Fruit fly (Drosophila melanogaster): ENCODE measurements around the gene CG5151.

- TF ChIP-seq gl (tag; optimal IDR thresholded peaks at IDR 0.05) (no peak), CG9948 (tag; optimal IDR thresholded peaks at IDR 0.05) (no peak), Pif1A (GFP tag; optimal IDR thresholded peaks at IDR 0.05) (no peak), CG13204 (GFP tag; optimal IDR thresholded peaks at IDR 0.05) (no peak), fd96Ca (GFP tag; IDR thresholded peaks at IDR 0.05) (no peak; the same call in 2 of the 3 replicates), Pif1B (GFP tag; optimal IDR thresholded peaks at IDR 0.05) (no peak), CG17806 (tag; optimal IDR thresholded peaks at IDR 0.05) (no peak), D1 (tag; optimal IDR thresholded peaks at IDR 0.05) (peak; percentile 38), CG15710 (tag; optimal IDR thresholded peaks at IDR 0.05) (no peak), EcR (GFP tag; optimal IDR thresholded peaks at IDR 0.05) (no peak), CG8301 (tag; optimal IDR thresholded peaks at IDR 0.05) (no peak), CG34367 (tag; optimal IDR thresholded peaks at IDR 0.05) (no peak), CG10348 (GFP tag; IDR thresholded peaks at IDR 0.05) (no peak)
These were observed 35.3 kb downstream of the CG5151 start, which contains the start of gene SsRbeta for dm6 chr3L:16128973-16129745.
